Worm (Caenorhabditis elegans): ENCODE results near the gene Y24D9A.6.

Y24D9A.6 gene

DNA sequence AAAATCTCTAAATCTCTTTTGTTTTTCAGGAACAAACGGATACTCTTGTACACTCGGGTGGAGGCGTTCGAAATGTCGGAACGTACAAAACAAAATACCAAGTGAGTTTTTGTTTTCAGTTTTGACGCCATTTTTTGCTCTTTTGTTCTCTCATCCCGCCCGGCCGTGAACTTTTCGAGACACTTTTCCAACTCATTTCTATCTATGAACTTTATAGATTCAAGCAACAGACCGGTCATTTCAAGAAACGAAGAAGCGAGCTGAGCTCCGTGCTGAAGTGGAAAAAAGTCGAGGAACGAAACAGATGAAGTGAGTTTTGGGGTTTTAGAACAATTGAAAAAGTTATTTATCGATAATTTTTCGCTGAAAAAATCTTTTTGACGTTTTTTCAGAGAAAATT is 10.3 kb upstream of the Y24D9A.6 start:
- TF ChIP-seq ama-1 (optimal IDR thresholded peaks at IDR 0.05) (no peak), ama-1 (GFP tag; optimal IDR thresholded peaks at IDR 0.05) (no peak), snpc-4 (GFP tag; optimal IDR thresholded peaks at IDR 0.05) (no peak), snpc-4 (tag; optimal IDR thresholded peaks at IDR 0.05) (no peak), B0019.2 (GFP tag; conservative IDR thresholded peaks at IDR 0.05) (no peak), F22D6.2 (tag; optimal IDR thresholded peaks at IDR 0.05) (no peak), madf-10 (tag; optimal IDR thresholded peaks at IDR 0.05) (no peak), tlf-1 (GFP tag; optimal IDR thresholded peaks at IDR 0.05) (no peak), F49E8.2 (tag; optimal IDR thresholded peaks at IDR 0.05; ENCODE audit: insufficient read depth) (no peak), ceh-27 (GFP tag; optimal IDR thresholded peaks at IDR 0.05) (no peak), cebp-2 (GFP tag; IDR thresholded peaks at IDR 0.05) (no peak), lin-54 (GFP tag; optimal IDR thresholded peaks at IDR 0.05) (no peak), rec-8 (tag; optimal IDR thresholded peaks at IDR 0.05) (no peak), hmg-1.2 (GFP tag; IDR thresholded peaks at IDR 0.05) (no peak), K11D2.4 (GFP tag; IDR thresholded peaks at IDR 0.05) (no peak)

DNA sequence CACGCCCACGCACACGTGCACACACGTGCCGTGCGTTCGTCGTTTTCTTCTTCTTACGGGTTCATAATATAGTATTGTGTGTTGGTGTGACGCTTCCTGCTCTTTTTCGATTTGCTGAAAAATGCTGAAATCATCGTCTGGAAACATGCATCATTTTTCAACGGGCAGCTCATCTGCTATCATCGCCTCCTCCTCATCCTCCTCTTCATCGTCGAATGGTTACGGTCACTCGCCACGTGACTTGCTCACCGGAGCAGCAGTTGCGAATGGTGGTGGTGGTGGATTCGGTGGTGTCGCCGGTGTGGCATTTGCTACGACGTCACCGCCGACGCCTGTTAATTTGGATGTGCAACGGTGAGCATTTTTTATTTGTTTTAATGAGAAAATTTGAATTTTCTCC is 8.5 kb upstream of the Y24D9A.6 start:
- TF ChIP-seq nfyb-1 (GFP tag; IDR thresholded peaks at IDR 0.05) (no peak), nfya-2 (GFP tag; IDR thresholded peaks at IDR 0.05) (no peak), F49E8.2 (tag; optimal IDR thresholded peaks at IDR 0.05; ENCODE audit: insufficient read depth) (no peak), dox-1 (GFP tag; IDR thresholded peaks at IDR 0.05) (0 out of 2 replicates have a peak, but pooled peaks have one; percentile 36), ceh-58 (GFP tag; IDR thresholded peaks at IDR 0.05) (no peak), pha-4 (tag; optimal IDR thresholded peaks at IDR 0.05) (no peak), mel-28 (tag; optimal IDR thresholded peaks at IDR 0.05; ENCODE audit: borderline replicate concordance) (no peak), Y95B8A.8 (GFP tag; IDR thresholded peaks at IDR 0.05) (0 out of 2 replicates have a peak, but pooled peaks have one; percentile 20), B0035.1 (tag; optimal IDR thresholded peaks at IDR 0.05) (no peak), bed-2 (GFP tag; IDR thresholded peaks at IDR 0.05) (no peak), ZK185.1 (tag; optimal IDR thresholded peaks at IDR 0.05; ENCODE audit: poor library complexity, severe bottlenecking) (no peak), F22D6.2 (tag; optimal IDR thresholded peaks at IDR 0.05) (no peak), ceh-79 (tag; optimal IDR thresholded peaks at IDR 0.05) (no peak), snpc-4 (GFP tag; optimal IDR thresholded peaks at IDR 0.05) (no peak), snpc-4 (tag; optimal IDR thresholded peaks at IDR 0.05) (no peak), cebp-1 (GFP tag; IDR thresholded peaks at IDR 0.05) (no peak), cebp-1 (tag; optimal IDR thresholded peaks at IDR 0.05) (peak; percentile 28), tbp1 (GFP tag; optimal IDR thresholded peaks at IDR 0.05) (peak; percentile 6), unc-62 (GFP tag; optimal IDR thresholded peaks at IDR 0.05) (no peak), hrde-1 (tag; optimal IDR thresholded peaks at IDR 0.05; ENCODE audit: borderline replicate concordance) (no peak), ztf-25 (GFP tag; IDR thresholded peaks at IDR 0.05) (no peak), Y67H2A.10 (GFP tag; conservative IDR thresholded peaks at IDR 0.05) (no peak), ztf-22 (GFP tag; optimal IDR thresholded peaks at IDR 0.05) (peak; percentile 5), F33H1.4 (GFP tag; IDR thresholded peaks at IDR 0.05) (no peak), tlf-1 (GFP tag; optimal IDR thresholded peaks at IDR 0.05) (no peak), Y53G8AR.9 (GFP tag; conservative IDR thresholded peaks at IDR 0.05) (no peak), repo-1 (tag; optimal IDR thresholded peaks at IDR 0.05) (peak; percentile 7), F52B5.7 (tag; optimal IDR thresholded peaks at IDR 0.05) (no peak), ekl-4 (GFP tag; IDR thresholded peaks at IDR 0.05) (no peak), him-1 (tag; optimal IDR thresholded peaks at IDR 0.05) (no peak), nhr-27 (tag; optimal IDR thresholded peaks at IDR 0.05) (no peak), mxl-1 (tag; optimal IDR thresholded peaks at IDR 0.05) (no peak), dpl-1 (GFP tag; optimal IDR thresholded peaks at IDR 0.05) (no peak), ztf-3 (GFP tag; optimal IDR thresholded peaks at IDR 0.05) (no peak), unc-130 (GFP tag; optimal IDR thresholded peaks at IDR 0.05) (no peak), nhr-179 (tag; optimal IDR thresholded peaks at IDR 0.05) (no peak), let-526 (GFP tag; IDR thresholded peaks at IDR 0.05) (no peak), lin-54 (GFP tag; optimal IDR thresholded peaks at IDR 0.05) (no peak), attf-5 (GFP tag; optimal IDR thresholded peaks at IDR 0.05) (peak; percentile 10)
